Worm (Caenorhabditis elegans): ENCODE measurements around the gene faah-5.

Gene faah-5

ce11 chrIII:11923586-11923985, 32.4 kb upstream of the faah-5 start, which contains the start of gene nft-1:
TSS of gene nft-1 (plus strand) at chrIII:11923886.
- no peak for TF ChIP-seq scrt-1 (GFP tag; IDR thresholded peaks at IDR 0.05)
- TF ChIP-seq ceh-13 (GFP tag; optimal IDR thresholded peaks at IDR 0.05), result no peak
- TF ChIP-seq pes-1 (GFP tag; IDR thresholded peaks at IDR 0.05), result no peak
- no peak for TF ChIP-seq ets-7 (tag; optimal IDR thresholded peaks at IDR 0.05)

ce11 chrIII:11921658-11922098, 30.4 kb upstream of the faah-5 start, which contains the start of gene Y56A3A.22:
TSS of gene Y56A3A.22 (plus strand) at chrIII:11921692.
- TF ChIP-seq hmg-4 (GFP tag; optimal IDR thresholded peaks at IDR 0.05) (peak; percentile 15), aly-1 (tag; optimal IDR thresholded peaks at IDR 0.05) (no peak), ama-1 (optimal IDR thresholded peaks at IDR 0.05) (peak; percentile 85), tbx-37 (GFP tag; conservative IDR thresholded peaks at IDR 0.05) (no peak), B0310.2 (tag; optimal IDR thresholded peaks at IDR 0.05) (peak; percentile 33)

ce11 chrIII:11920187-11920785, 29.1 kb upstream of the faah-5 start, which contains the start of the genes ccf-1 and trap-4:
TSS of gene ccf-1 (minus strand) at chrIII:11920237.
TSS of gene trap-4 (plus strand) at chrIII:11920735.
- TF ChIP-seq ets-7 (tag; optimal IDR thresholded peaks at IDR 0.05) (no peak), flt-1 (GFP tag; IDR thresholded peaks at IDR 0.05) (no peak), pes-1 (GFP tag; IDR thresholded peaks at IDR 0.05) (no peak), tbx-37 (GFP tag; conservative IDR thresholded peaks at IDR 0.05) (no peak), aly-1 (tag; optimal IDR thresholded peaks at IDR 0.05) (no peak), tra-4 (tag; optimal IDR thresholded peaks at IDR 0.05) (no peak)

- TF ChIP-seq tbx-37 (GFP tag; conservative IDR thresholded peaks at IDR 0.05) (no peak), ceh-13 (GFP tag; optimal IDR thresholded peaks at IDR 0.05) (no peak), sea-1 (GFP tag; conservative IDR thresholded peaks at IDR 0.05) (0 out of 2 replicates have a peak, but pooled peaks have one; percentile 24), flt-1 (GFP tag; IDR thresholded peaks at IDR 0.05) (0 out of 2 replicates have a peak, but pooled peaks have one; percentile 7), ama-1 (optimal IDR thresholded peaks at IDR 0.05) (peak; percentile 81)
These were observed 27.1 kb upstream of the faah-5 start, which contains the start of gene znf-593 for ce11 chrIII:11918247-11918769. TSS of gene znf-593 (minus strand) at chrIII:11918719.

ce11 chrIII:11917525-11917924, 26.3 kb upstream of the faah-5 start:
- TF ChIP-seq ceh-13 (GFP tag; optimal IDR thresholded peaks at IDR 0.05) (no peak), hmg-4 (GFP tag; optimal IDR thresholded peaks at IDR 0.05) (no peak), sea-1 (GFP tag; conservative IDR thresholded peaks at IDR 0.05) (no peak), B0310.2 (tag; optimal IDR thresholded peaks at IDR 0.05) (no peak), ets-7 (tag; optimal IDR thresholded peaks at IDR 0.05) (no peak), ama-1 (optimal IDR thresholded peaks at IDR 0.05) (no peak), flt-1 (GFP tag; IDR thresholded peaks at IDR 0.05) (no peak), aly-1 (tag; optimal IDR thresholded peaks at IDR 0.05) (no peak)

- TF ChIP-seq hmg-4 (GFP tag; optimal IDR thresholded peaks at IDR 0.05), result peak; percentile 16
- TF ChIP-seq B0310.2 (tag; optimal IDR thresholded peaks at IDR 0.05), result peak; percentile 9
- no peak for TF ChIP-seq F13C5.2 (tag; optimal IDR thresholded peaks at IDR 0.05)
- peak; percentile 39; the same call in 1 of the 2 replicates for TF ChIP-seq pes-1 (GFP tag; IDR thresholded peaks at IDR 0.05)
These were observed 25.9 kb upstream of the faah-5 start for ce11 chrIII:11917090-11917489.

- TF ChIP-seq ets-7 (tag; optimal IDR thresholded peaks at IDR 0.05) (no peak), pes-1 (GFP tag; IDR thresholded peaks at IDR 0.05) (no peak), tbx-11 (GFP tag; IDR thresholded peaks at IDR 0.05) (no peak), B0310.2 (tag; optimal IDR thresholded peaks at IDR 0.05) (no peak), ceh-36 (tag; optimal IDR thresholded peaks at IDR 0.05) (no peak), tbx-37 (GFP tag; conservative IDR thresholded peaks at IDR 0.05) (no peak), ceh-13 (GFP tag; optimal IDR thresholded peaks at IDR 0.05) (no peak), aly-1 (tag; optimal IDR thresholded peaks at IDR 0.05) (no peak), hmg-4 (GFP tag; optimal IDR thresholded peaks at IDR 0.05) (no peak), F13C5.2 (tag; optimal IDR thresholded peaks at IDR 0.05) (no peak), hmbx-1 (tag; optimal IDR thresholded peaks at IDR 0.05) (no peak), ama-1 (optimal IDR thresholded peaks at IDR 0.05) (no peak), hnd-1 (tag; optimal IDR thresholded peaks at IDR 0.05) (no peak), sea-1 (GFP tag; conservative IDR thresholded peaks at IDR 0.05) (no peak), flt-1 (GFP tag; IDR thresholded peaks at IDR 0.05) (no peak), tra-4 (tag; optimal IDR thresholded peaks at IDR 0.05) (no peak), scrt-1 (GFP tag; IDR thresholded peaks at IDR 0.05) (no peak)
These were observed 25.0 kb upstream of the faah-5 start for ce11 chrIII:11916260-11916659.

ce11 chrIII:11915666-11916065, 24.4 kb upstream of the faah-5 start, which contains the start of the genes ndab-1 and npp-16:
TSS of gene ndab-1 (minus strand) at chrIII:11915712.
TSS of gene npp-16 (plus strand) at chrIII:11915928.
- TF ChIP-seq hnd-1 (tag; optimal IDR thresholded peaks at IDR 0.05), result no peak
- TF ChIP-seq flt-1 (GFP tag; IDR thresholded peaks at IDR 0.05), result 0 out of 2 replicates have a peak, but pooled peaks have one; percentile 3
- peak; percentile 48 for TF ChIP-seq F13C5.2 (tag; optimal IDR thresholded peaks at IDR 0.05)
- TF ChIP-seq pes-1 (GFP tag; IDR thresholded peaks at IDR 0.05), result 0 out of 2 replicates have a peak, but pooled peaks have one; percentile 16
- no peak for TF ChIP-seq ceh-36 (tag; optimal IDR thresholded peaks at IDR 0.05)
